Fruit fly (Drosophila melanogaster) whole organism, adult: ENCODE measurements around the gene Ube4A.

Experiments used
- CG12768 ChIP-seq: fragments of 200-800 bp; sonication (Bioruptor generic); optimal IDR thresholded peaks from 2 replicates; lab custom pipeline; 2017; ENCODE audit warnings: missing biosample characterization, missing genetic modification characterization, mild to moderate bottlenecking, moderate library complexity, missing genetic modification reagents
- CG14711 ChIP-seq: fragments of 200-800 bp; sonication (Bioruptor generic); optimal IDR thresholded peaks from 2 replicates; lab custom pipeline; 2018; ENCODE audit warnings: missing biosample characterization, mild to moderate bottlenecking, missing genetic modification characterization, moderate library complexity
- CG1620 ChIP-seq: fragments of 200-800 bp; sonication (Bioruptor generic); optimal IDR thresholded peaks from 2 replicates; lab custom pipeline; 2016; ENCODE audit warnings: missing biosample characterization, missing genetic modification characterization
- CG33017 ChIP-seq: fragments of 200-800 bp; sonication (Bioruptor generic); optimal IDR thresholded peaks from 2 replicates; lab custom pipeline; 2018; ENCODE audit warnings: missing biosample characterization, mild to moderate bottlenecking, missing genetic modification characterization, moderate library complexity
- CG7045 ChIP-seq: fragments of 200-800 bp; sonication (Bioruptor generic); optimal IDR thresholded peaks from 2 replicates; lab custom pipeline; 2017; ENCODE audit warnings: missing biosample characterization, mild to moderate bottlenecking, missing genetic modification characterization
- Clk ChIP-seq: fragments of 200-800 bp; sonication (Bioruptor generic); optimal IDR thresholded peaks from 2 replicates; lab custom pipeline; 2017; ENCODE audit warnings: missing biosample characterization, missing genetic modification characterization
- Crg-1 ChIP-seq: fragments of 200-800 bp; sonication (Bioruptor generic); optimal IDR thresholded peaks from 2 replicates; lab custom pipeline; 2016; ENCODE audit warnings: missing biosample characterization, missing genetic modification characterization
- bab1 ChIP-seq: fragments of 200-800 bp; sonication (Bioruptor generic); optimal IDR thresholded peaks from 3 replicates; lab custom pipeline; 2019; ENCODE audit warnings: missing biosample characterization, mild to moderate bottlenecking, missing genetic modification characterization, moderate library complexity
- cic ChIP-seq: fragments of 200-800 bp; sonication (Bioruptor generic); optimal IDR thresholded peaks from 2 replicates; lab custom pipeline; 2017; ENCODE audit warnings: missing biosample characterization, mild to moderate bottlenecking, missing genetic modification characterization, moderate library complexity
- cnc ChIP-seq, 2 experiments: fragments of >200 bp; optimal IDR thresholded peaks; 2 replicates each; lab custom pipeline; 2017
- pad ChIP-seq: fragments of 200-800 bp; sonication (Bioruptor generic); optimal IDR thresholded peaks from 3 replicates; lab custom pipeline; 2017; ENCODE audit warnings: missing biosample characterization, missing genetic modification characterization, mild to moderate bottlenecking, moderate library complexity, missing genetic modification reagents
- toe ChIP-seq: fragments of 200-800 bp; sonication (Bioruptor generic); optimal IDR thresholded peaks from 2 replicates; lab custom pipeline; 2016; ENCODE audit warnings: missing biosample characterization, missing genetic modification characterization

DNA sequence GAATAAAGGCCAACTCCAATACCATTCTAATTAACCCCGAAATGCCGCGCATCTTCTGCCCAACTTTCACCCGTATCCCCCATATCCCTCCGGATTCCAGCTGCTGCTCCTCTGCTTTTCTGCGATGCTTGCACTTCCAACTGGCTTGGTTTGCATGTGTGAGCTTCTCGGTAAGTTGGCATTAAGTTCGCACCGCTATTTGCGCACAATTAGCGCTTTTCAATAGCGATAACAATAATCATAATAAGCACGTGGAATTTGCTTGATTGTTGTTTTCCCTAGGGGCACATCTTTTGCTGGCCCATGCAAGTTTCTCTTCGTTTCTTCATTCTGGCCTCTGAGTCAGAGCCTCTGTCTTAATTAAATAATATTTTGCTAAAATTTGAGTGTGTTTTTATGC, 36.3 kb upstream of the Ube4A start:
- TF ChIP-seq Crg-1 (no peak), CG33017 (tag; lab: Kevin White, UChicago) (no peak), toe (GFP tag; lab: Kevin White, UChicago) (no peak), pad (GFP tag; lab: Kevin White, UChicago) (no peak), CG7045 (GFP tag; lab: Kevin White, UChicago) (no peak), bab1 (no peak), cic (GFP tag; lab: Kevin White, UChicago) (no peak), cnc (optimal IDR thresholded peaks at IDR 0.05; lab: Kevin White, UChicago) (no peak), Clk (no peak), CG1620 (no peak), CG14711 (no peak), CG12768 (GFP tag; lab: Kevin White, UChicago) (no peak)
